Fruit fly (Drosophila melanogaster) whole organism, embryonic: ENCODE results near the gene CG16753.

Experiments used
- CG10274 ChIP-seq: fragments of 200-800 bp; sonication (Bioruptor generic); optimal IDR thresholded peaks from 3 replicates; lab custom pipeline; 2017; ENCODE audit warnings: missing biosample characterization, mild to moderate bottlenecking, missing genetic modification characterization
- CG11093 ChIP-seq: fragments of 200-800 bp; sonication (Bioruptor generic); IDR thresholded peaks from 3 replicates; pipeline ENCODE4 v1.3.6; 2022; ENCODE audit warnings: missing biosample characterization, missing genetic modification characterization
- CG11398 ChIP-seq: fragments of 200-800 bp; sonication (Bioruptor generic); optimal IDR thresholded peaks from 2 replicates; lab custom pipeline; 2016; ENCODE audit warnings: missing biosample characterization, missing genetic modification characterization
- CG12391 ChIP-seq: fragments of 200-800 bp; sonication (Bioruptor generic); optimal IDR thresholded peaks from 3 replicates; lab custom pipeline; 2018; ENCODE audit warnings: missing biosample characterization, mild to moderate bottlenecking, missing genetic modification characterization, moderate library complexity
- CG12659 ChIP-seq: fragments of 200-800 bp; sonication (Bioruptor generic); optimal IDR thresholded peaks from 3 replicates; lab custom pipeline; 2017; ENCODE audit warnings: mild to moderate bottlenecking, missing biosample characterization, missing genetic modification reagents, missing genetic modification characterization
- CG12769 ChIP-seq: fragments of 200-800 bp; sonication (Bioruptor generic); optimal IDR thresholded peaks from 2 replicates; lab custom pipeline; 2019; ENCODE audit warnings: missing biosample characterization, mild to moderate bottlenecking, missing genetic modification characterization, moderate library complexity
- CG12942 ChIP-seq: fragments of 200-800 bp; sonication (Bioruptor generic); optimal IDR thresholded peaks from 3 replicates; lab custom pipeline; 2016; ENCODE audit warnings: missing biosample characterization, missing genetic modification characterization
- CG14667 ChIP-seq: fragments of 200-800 bp; sonication (Bioruptor generic); IDR thresholded peaks from 2 replicates; pipeline ENCODE4 v1.3.6; 2022; ENCODE audit warnings: missing biosample characterization, missing genetic modification characterization
- CG15269 ChIP-seq: fragments of 200-800 bp; sonication (Bioruptor generic); optimal IDR thresholded peaks from 2 replicates; lab custom pipeline; 2018; ENCODE audit warnings: missing biosample characterization, mild to moderate bottlenecking, missing genetic modification characterization, moderate library complexity
- CG17359 ChIP-seq: fragments of 200-800 bp; sonication (Bioruptor generic); optimal IDR thresholded peaks from 3 replicates; lab custom pipeline; 2018; ENCODE audit warnings: missing biosample characterization, mild to moderate bottlenecking, missing genetic modification characterization, moderate library complexity
- CG1832 ChIP-seq: fragments of 200-800 bp; sonication (Bioruptor generic); optimal IDR thresholded peaks from 2 replicates; lab custom pipeline; 2017; ENCODE audit warnings: missing biosample characterization, mild to moderate bottlenecking, missing genetic modification characterization, inconsistent platforms
- CG2129 ChIP-seq: fragments of 200-800 bp; sonication (Bioruptor generic); IDR thresholded peaks from 2 replicates; pipeline ENCODE4 v1.3.6; 2022; ENCODE audit warnings: missing biosample characterization, missing genetic modification characterization; ENCODE audit not compliant: partially characterized antibody
- CG2678 ChIP-seq: fragments of 200-800 bp; sonication (Bioruptor generic); optimal IDR thresholded peaks from 3 replicates; lab custom pipeline; 2019; ENCODE audit warnings: missing biosample characterization, mild to moderate bottlenecking, missing genetic modification characterization, moderate library complexity
- CG2875 ChIP-seq: fragments of 200-800 bp; sonication (Bioruptor generic); optimal IDR thresholded peaks from 2 replicates; lab custom pipeline; 2017; ENCODE audit warnings: missing biosample characterization, mild to moderate bottlenecking, missing genetic modification characterization, missing genetic modification reagents
- CG4360 ChIP-seq: fragments of 200-800 bp; sonication (Bioruptor generic); IDR thresholded peaks from 2 replicates; pipeline ENCODE4 v1.3.6; 2022; ENCODE audit warnings: missing biosample characterization, missing genetic modification characterization
- CG43689 ChIP-seq: fragments of 200-800 bp; sonication (Bioruptor generic); IDR thresholded peaks from 2 replicates; pipeline ENCODE4 v1.3.6; 2022; ENCODE audit warnings: missing biosample characterization, missing genetic modification characterization
- CG4730 ChIP-seq: fragments of 200-800 bp; sonication (Bioruptor generic); IDR thresholded peaks from 2 replicates; pipeline ENCODE4 v1.3.6; 2022; ENCODE audit warnings: missing biosample characterization, missing genetic modification characterization
- CG6765 ChIP-seq: fragments of 200-800 bp; sonication (Bioruptor generic); optimal IDR thresholded peaks from 3 replicates; lab custom pipeline; 2017; ENCODE audit warnings: missing biosample characterization, mild to moderate bottlenecking, missing genetic modification characterization
- CG6791 ChIP-seq: fragments of 200-800 bp; sonication (Bioruptor generic); IDR thresholded peaks from 3 replicates; pipeline ENCODE4 v1.3.6; 2022; ENCODE audit warnings: missing biosample characterization, missing genetic modification characterization; ENCODE audit not compliant: partially characterized antibody
- CG7271 ChIP-seq: fragments of 200-800 bp; sonication (Bioruptor generic); optimal IDR thresholded peaks from 2 replicates; lab custom pipeline; 2018; ENCODE audit warnings: missing biosample characterization, mild to moderate bottlenecking, missing genetic modification characterization, moderate library complexity
- CG7372 ChIP-seq: fragments of 200-800 bp; sonication (Bioruptor generic); IDR thresholded peaks from 2 replicates; pipeline ENCODE4 v1.3.6; 2022; ENCODE audit warnings: missing biosample characterization, missing genetic modification characterization
- CG8388 ChIP-seq: fragments of 200-800 bp; sonication (Bioruptor generic); optimal IDR thresholded peaks from 2 replicates; lab custom pipeline; 2019; ENCODE audit warnings: missing biosample characterization, mild to moderate bottlenecking, missing genetic modification characterization, moderate library complexity
- CG9797 ChIP-seq: fragments of 200-800 bp; sonication (Bioruptor generic); optimal IDR thresholded peaks from 3 replicates; lab custom pipeline; 2018; ENCODE audit warnings: missing biosample characterization, mild to moderate bottlenecking, missing genetic modification characterization
- Dad ChIP-seq: fragments of 200-800 bp; sonication (Bioruptor generic); optimal IDR thresholded peaks from 3 replicates; lab custom pipeline; 2016; ENCODE audit warnings: missing biosample characterization, missing genetic modification characterization
- E2f2 ChIP-seq: fragments of 200-800 bp; sonication (Bioruptor generic); IDR thresholded peaks from 2 replicates; pipeline ENCODE4 v1.3.6; 2022; ENCODE audit warnings: missing biosample characterization, missing genetic modification characterization
- Ets65A ChIP-seq: fragments of 200-800 bp; sonication (Bioruptor generic); peaks from one replicate; lab custom pipeline; 2016; ENCODE audit warnings: missing biosample characterization, missing genetic modification characterization
- Gsc ChIP-seq: fragments of 200-800 bp; sonication (Bioruptor generic); IDR thresholded peaks from 2 replicates; pipeline ENCODE4 v1.3.6; 2022; ENCODE audit warnings: missing biosample characterization, missing genetic modification characterization
- Mad ChIP-seq: fragments of 200-800 bp; sonication (Bioruptor generic); optimal IDR thresholded peaks from 2 replicates; lab custom pipeline; 2016; ENCODE audit warnings: missing biosample characterization, missing genetic modification characterization
- Max ChIP-seq: fragments of 200-800 bp; sonication (Bioruptor generic); optimal IDR thresholded peaks from 2 replicates; lab custom pipeline; 2016; ENCODE audit warnings: missing biosample characterization, mild to moderate bottlenecking, missing genetic modification characterization
- Poxn ChIP-seq: fragments of 200-800 bp; sonication (Bioruptor generic); IDR thresholded peaks from 2 replicates; pipeline ENCODE4 v1.3.6; 2022; ENCODE audit warnings: missing biosample characterization, missing genetic modification characterization
- Sin3A ChIP-seq: fragments of >200 bp; optimal IDR thresholded peaks from 2 replicates; lab custom pipeline; 2018
- Stat92E ChIP-seq, 3 experiments: fragments of >200 bp in 2 of 3; fragments of 200-800 bp in 1 of 3; sonication (Bioruptor generic) in 1 of 3; optimal IDR thresholded peaks; 2 replicates each; lab custom pipeline; 2017 to 2019; ENCODE audit warnings: missing biosample characterization in 3 of 3, missing genetic modification characterization in 3 of 3, mild to moderate bottlenecking in 1 of 3, moderate library complexity in 1 of 3
- Tbp ChIP-seq: fragments of >200 bp; optimal IDR thresholded peaks from 2 replicates; lab custom pipeline; 2018; ENCODE audit warnings: missing biosample characterization, missing genetic modification characterization
- Xbp1 ChIP-seq: fragments of 200-800 bp; sonication (Bioruptor generic); optimal IDR thresholded peaks from 3 replicates; lab custom pipeline; 2016; ENCODE audit warnings: missing biosample characterization, mild to moderate bottlenecking, missing genetic modification characterization
- aop ChIP-seq: fragments of 200-800 bp; sonication (Bioruptor generic); IDR thresholded peaks from 2 replicates; pipeline ENCODE4 v1.3.6; 2022; ENCODE audit warnings: missing biosample characterization, missing genetic modification characterization
- ato ChIP-seq: fragments of 200-800 bp; sonication (Bioruptor generic); IDR thresholded peaks from 2 replicates; pipeline ENCODE4 v1.3.6; 2022; ENCODE audit warnings: missing biosample characterization, missing genetic modification characterization; ENCODE audit not compliant: partially characterized antibody
- az2 ChIP-seq: fragments of 200-800 bp; sonication (Bioruptor generic); optimal IDR thresholded peaks from 3 replicates; lab custom pipeline; 2016; ENCODE audit warnings: missing biosample characterization, missing genetic modification characterization
- bcd ChIP-seq: fragments of 200-800 bp; sonication (Bioruptor generic); optimal IDR thresholded peaks from 2 replicates; lab custom pipeline; 2017; ENCODE audit warnings: missing biosample characterization, mild to moderate bottlenecking, missing genetic modification characterization
- crp ChIP-seq, 2 experiments: fragments of 200-800 bp; sonication (Bioruptor generic); optimal IDR thresholded peaks; 2 replicates in 1 of 2; 3 replicates in 1 of 2; lab custom pipeline; 2017; ENCODE audit warnings: missing biosample characterization in 2 of 2, missing genetic modification characterization in 2 of 2, mild to moderate bottlenecking in 1 of 2, moderate library complexity in 1 of 2
- dm ChIP-seq: fragments of 200-800 bp; sonication (Bioruptor generic); optimal IDR thresholded peaks from 3 replicates; lab custom pipeline; 2016; ENCODE audit warnings: missing biosample characterization, missing genetic modification characterization
- emc ChIP-seq: fragments of 200-800 bp; sonication (Bioruptor generic); optimal IDR thresholded peaks from 2 replicates; lab custom pipeline; 2016; ENCODE audit warnings: missing biosample characterization, missing genetic modification characterization
- ems ChIP-seq: fragments of 200-800 bp; sonication (Bioruptor generic); optimal IDR thresholded peaks from 3 replicates; lab custom pipeline; 2016; ENCODE audit warnings: missing biosample characterization, missing genetic modification characterization
- ewg ChIP-seq: fragments of 200-800 bp; sonication (Bioruptor generic); optimal IDR thresholded peaks from 3 replicates; lab custom pipeline; 2017; ENCODE audit warnings: mild to moderate bottlenecking, missing biosample characterization, missing genetic modification reagents, missing genetic modification characterization
- ind ChIP-seq: fragments of 200-800 bp; sonication (Bioruptor generic); optimal IDR thresholded peaks from 3 replicates; lab custom pipeline; 2016; ENCODE audit warnings: missing biosample characterization, missing genetic modification characterization
- nerfin-2 ChIP-seq: fragments of 200-800 bp; sonication (Bioruptor generic); IDR thresholded peaks from 2 replicates; pipeline ENCODE4 v1.3.6; 2022; ENCODE audit warnings: missing biosample characterization, missing genetic modification characterization; ENCODE audit not compliant: partially characterized antibody
- psq ChIP-seq: fragments of 200-800 bp; sonication (Bioruptor generic); optimal IDR thresholded peaks from 2 replicates; lab custom pipeline; 2017; ENCODE audit warnings: missing biosample characterization, missing genetic modification characterization
- scrt ChIP-seq: fragments of 200-800 bp; sonication (Bioruptor generic); optimal IDR thresholded peaks from 2 replicates; lab custom pipeline; 2018; ENCODE audit warnings: missing biosample characterization, mild to moderate bottlenecking, missing genetic modification characterization, moderate library complexity
- slou ChIP-seq: fragments of 200-800 bp; sonication (Bioruptor generic); optimal IDR thresholded peaks from 3 replicates; lab custom pipeline; 2016; ENCODE audit warnings: missing biosample characterization, missing genetic modification characterization
- sob ChIP-seq: fragments of 200-800 bp; sonication (Bioruptor generic); IDR thresholded peaks from 2 replicates; pipeline ENCODE4 v1.3.6; 2022; ENCODE audit warnings: missing biosample characterization, missing genetic modification characterization
- usp ChIP-seq: fragments of >200 bp; optimal IDR thresholded peaks from 2 replicates; lab custom pipeline; 2017; ENCODE audit warnings: missing biosample characterization, missing genetic modification characterization
- z ChIP-seq: fragments of 200-800 bp; sonication (Bioruptor generic); IDR thresholded peaks from 3 replicates; pipeline ENCODE4 v1.3.6; 2022; ENCODE audit warnings: missing biosample characterization, missing genetic modification characterization

Gene CG16753

DNA sequence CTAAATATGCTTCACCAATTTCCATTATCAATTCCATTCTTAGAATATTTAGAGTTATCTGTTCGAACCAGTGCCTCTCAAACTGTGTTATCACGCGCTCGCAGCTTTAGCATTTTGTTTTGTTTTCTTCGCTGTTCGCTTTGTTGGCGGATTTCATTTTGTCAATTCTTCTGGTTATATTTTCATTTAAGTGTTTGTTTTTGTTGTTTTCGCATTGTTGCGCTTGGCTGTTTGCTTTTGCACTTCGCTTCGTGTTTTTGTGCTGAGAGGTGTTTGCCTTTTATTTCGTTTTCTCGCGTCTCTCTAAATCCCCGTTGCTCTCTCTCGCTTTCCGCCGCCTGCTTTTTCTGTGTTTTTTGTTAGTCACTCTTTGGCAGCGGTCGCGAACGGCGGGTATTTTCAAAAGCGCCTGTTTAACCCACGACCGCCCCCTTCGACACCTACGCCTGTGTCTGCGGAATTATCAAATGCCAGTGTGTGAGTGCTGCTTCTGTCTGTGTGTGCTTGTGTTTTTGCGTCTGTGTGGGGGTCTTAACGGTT, 22.8 kb downstream of the CG16753 start (continued):
- TF ChIP-seq CG7271 (tag; lab: Kevin White, UChicago) (no peak), bcd (GFP tag; lab: Kevin White, UChicago) (no peak), Sin3A (lab: Kevin White, UChicago) (no peak), az2 (GFP tag; lab: Kevin White, UChicago) (no peak), CG4730 (GFP tag; lab: Robert Waterston, UW) (no peak), CG10274 (GFP tag; lab: Kevin White, UChicago) (no peak), psq (peak; percentile 63), usp (GFP tag; lab: Kevin White, UChicago) (no peak), ind (GFP tag; lab: Kevin White, UChicago) (no peak), CG12391 (tag; lab: Kevin White, UChicago) (no peak), CG14667 (no peak), Tbp (GFP tag; lab: Kevin White, UChicago) (no peak), Max (no peak), ewg (GFP tag; lab: Kevin White, UChicago) (no peak), CG1832 (GFP tag; lab: Kevin White, UChicago) (no peak), emc (no peak), scrt (GFP tag; lab: Kevin White, UChicago) (peak; percentile 72), aop (GFP tag; lab: Robert Waterston, UW) (no peak), CG43689 (GFP tag; lab: Robert Waterston, UW) (no peak), crp (GFP tag; optimal IDR thresholded peaks at IDR 0.05; lab: Kevin White, UChicago) (peak in 1 of 2 experiments; percentile 15), slou (GFP tag; lab: Kevin White, UChicago) (no peak), z (0 out of 3 replicates have a peak, but pooled peaks have one; percentile 47), E2f2 (GFP tag; lab: Robert Waterston, UW) (peak; percentile 54), ems (GFP tag; lab: Kevin White, UChicago) (peak; percentile 22), CG11093 (GFP tag; lab: Robert Waterston, UW) (no peak), dm (no peak), CG6791 (no peak), ato (GFP tag; lab: Robert Waterston, UW) (peak; percentile 10; the same call in 1 of the 2 replicates), CG6765 (GFP tag; lab: Kevin White, UChicago) (peak; percentile 41), CG7372 (GFP tag; lab: Robert Waterston, UW) (no peak), Poxn (GFP tag; lab: Robert Waterston, UW) (no peak), CG2678 (tag; lab: Kevin White, UChicago) (peak; percentile 34), Ets65A (GFP tag; lab: Kevin White, UChicago) (no peak), nerfin-2 (GFP tag; lab: Robert Waterston, UW) (no peak), CG8388 (GFP tag; lab: Kevin White, UChicago) (no peak), CG12659 (peak; percentile 14), CG2129 (no peak), Stat92E (GFP tag; optimal IDR thresholded peaks at IDR 0.05; lab: Kevin White, UChicago) (no peak), CG12942 (GFP tag; lab: Kevin White, UChicago) (no peak), Mad (GFP tag; lab: Kevin White, UChicago) (no peak), Xbp1 (peak; percentile 4), Dad (GFP tag; lab: Kevin White, UChicago) (no peak), CG11398 (peak; percentile 51), CG12769 (tag; lab: Kevin White, UChicago) (peak; percentile 87), CG9797 (GFP tag; lab: Kevin White, UChicago) (no peak), CG15269 (tag; lab: Kevin White, UChicago) (peak; percentile 56), CG2875 (GFP tag; lab: Kevin White, UChicago) (no peak), sob (GFP tag; lab: Robert Waterston, UW) (peak; percentile 58; the same call in 1 of the 2 replicates), Gsc (GFP tag; lab: Robert Waterston, UW) (no peak), CG4360 (GFP tag; lab: Robert Waterston, UW) (no peak), CG17359 (peak; percentile 29)
